Fruit fly (Drosophila melanogaster): ENCODE results near the gene Dnz1.

- TF ChIP-seq Sin3A (optimal IDR thresholded peaks at IDR 0.05) (no peak), psq (optimal IDR thresholded peaks at IDR 0.05) (no peak)
These were observed 19.0 kb downstream of the Dnz1 start, which contains the start of gene Nos for dm6 chr2L:10837491-10837890.

All from Kc167 (cell line).